Fruit fly (Drosophila melanogaster) whole organism, embryonic: ENCODE data around the gene CG13671.

ENCODE experiments used
- CG11093 ChIP-seq: fragments of 200-800 bp; sonication (Bioruptor generic); IDR thresholded peaks from 3 replicates; pipeline ENCODE4 v1.3.6; 2022; ENCODE audit warnings: missing biosample characterization, missing genetic modification characterization
- CG12391 ChIP-seq: fragments of 200-800 bp; sonication (Bioruptor generic); optimal IDR thresholded peaks from 3 replicates; lab custom pipeline; 2018; ENCODE audit warnings: missing biosample characterization, mild to moderate bottlenecking, missing genetic modification characterization, moderate library complexity
- CG12744 ChIP-seq: fragments of 200-800 bp; sonication (Bioruptor generic); optimal IDR thresholded peaks from 2 replicates; lab custom pipeline; 2016; ENCODE audit warnings: missing biosample characterization, missing genetic modification characterization
- CG13287 ChIP-seq: fragments of 200-800 bp; sonication (Bioruptor generic); IDR thresholded peaks from 2 replicates; pipeline ENCODE4 v1.3.6; 2022; ENCODE audit warnings: missing biosample characterization, missing genetic modification characterization; ENCODE audit not compliant: partially characterized antibody
- CG13775 ChIP-seq: fragments of 200-800 bp; sonication (Bioruptor generic); optimal IDR thresholded peaks from 3 replicates; lab custom pipeline; 2017; ENCODE audit warnings: missing biosample characterization, mild to moderate bottlenecking, missing genetic modification characterization
- CG15073 ChIP-seq: fragments of 200-800 bp; sonication (Bioruptor generic); optimal IDR thresholded peaks from 2 replicates; lab custom pipeline; 2016; ENCODE audit warnings: missing biosample characterization, missing genetic modification characterization
- CG15696 ChIP-seq: fragments of 200-800 bp; sonication (Bioruptor generic); optimal IDR thresholded peaks from 2 replicates; lab custom pipeline; 2019; ENCODE audit warnings: missing biosample characterization, mild to moderate bottlenecking, missing genetic modification characterization, moderate library complexity
- CG17912 ChIP-seq: fragments of 200-800 bp; sonication (Bioruptor generic); optimal IDR thresholded peaks from 2 replicates; lab custom pipeline; 2018; ENCODE audit warnings: missing biosample characterization, mild to moderate bottlenecking, missing genetic modification characterization
- CG2116 ChIP-seq: fragments of 200-800 bp; sonication (Bioruptor generic); optimal IDR thresholded peaks from 3 replicates; lab custom pipeline; 2018; ENCODE audit warnings: missing biosample characterization, mild to moderate bottlenecking, missing genetic modification characterization
- CG2120 ChIP-seq: fragments of 200-800 bp; sonication (Bioruptor generic); optimal IDR thresholded peaks from 3 replicates; lab custom pipeline; 2016; ENCODE audit warnings: missing biosample characterization, missing genetic modification characterization
- CG2678 ChIP-seq: fragments of 200-800 bp; sonication (Bioruptor generic); optimal IDR thresholded peaks from 3 replicates; lab custom pipeline; 2019; ENCODE audit warnings: missing biosample characterization, mild to moderate bottlenecking, missing genetic modification characterization, moderate library complexity
- CG34422 ChIP-seq: fragments of 200-800 bp; sonication (Bioruptor generic); IDR thresholded peaks from 3 replicates; pipeline ENCODE4 v1.3.6; 2022; ENCODE audit warnings: missing biosample characterization, missing genetic modification characterization
- CG4360 ChIP-seq: fragments of 200-800 bp; sonication (Bioruptor generic); IDR thresholded peaks from 2 replicates; pipeline ENCODE4 v1.3.6; 2022; ENCODE audit warnings: missing biosample characterization, missing genetic modification characterization
- CG4617 ChIP-seq: fragments of 200-800 bp; sonication (Bioruptor generic); optimal IDR thresholded peaks from 3 replicates; lab custom pipeline; 2016; ENCODE audit warnings: missing biosample characterization, missing genetic modification characterization, borderline replicate concordance
- CG6683 ChIP-seq: fragments of 200-800 bp; sonication (Bioruptor generic); optimal IDR thresholded peaks from 2 replicates; lab custom pipeline; 2017; ENCODE audit warnings: missing biosample characterization, mild to moderate bottlenecking, missing genetic modification characterization, missing genetic modification reagents
- CG7372 ChIP-seq: fragments of 200-800 bp; sonication (Bioruptor generic); IDR thresholded peaks from 2 replicates; pipeline ENCODE4 v1.3.6; 2022; ENCODE audit warnings: missing biosample characterization, missing genetic modification characterization
- CG9437 ChIP-seq: fragments of 200-800 bp; sonication (Bioruptor generic); optimal IDR thresholded peaks from 2 replicates; lab custom pipeline; 2018; ENCODE audit warnings: missing biosample characterization, mild to moderate bottlenecking, missing genetic modification characterization
- Camta ChIP-seq: fragments of 200-800 bp; sonication (Bioruptor generic); optimal IDR thresholded peaks from 2 replicates; lab custom pipeline; 2016; ENCODE audit warnings: missing biosample characterization, missing genetic modification characterization
- Dll ChIP-seq: fragments of 200-800 bp; sonication (Bioruptor generic); IDR thresholded peaks from 4 replicates; pipeline ENCODE4 v1.3.6; 2022; ENCODE audit warnings: missing biosample characterization, missing genetic modification characterization; ENCODE audit not compliant: partially characterized antibody
- E2f2 ChIP-seq: fragments of 200-800 bp; sonication (Bioruptor generic); IDR thresholded peaks from 2 replicates; pipeline ENCODE4 v1.3.6; 2022; ENCODE audit warnings: missing biosample characterization, missing genetic modification characterization
- HmgD ChIP-seq: fragments of 200-800 bp; sonication (Bioruptor generic); optimal IDR thresholded peaks from 3 replicates; lab custom pipeline; 2016; ENCODE audit warnings: missing biosample characterization, missing genetic modification characterization
- MBD-R2 ChIP-seq: fragments of 200-800 bp; sonication (Bioruptor generic); IDR thresholded peaks from 2 replicates; pipeline ENCODE4 v1.3.6; 2022; ENCODE audit warnings: missing biosample characterization, missing genetic modification characterization
- MTF-1 ChIP-seq: fragments of 200-800 bp; sonication (Bioruptor generic); optimal IDR thresholded peaks from 2 replicates; lab custom pipeline; 2018; ENCODE audit warnings: missing biosample characterization, mild to moderate bottlenecking, missing genetic modification characterization, borderline replicate concordance
- Side ChIP-seq: fragments of 200-800 bp; sonication (Bioruptor generic); optimal IDR thresholded peaks from 2 replicates; lab custom pipeline; 2016; ENCODE audit warnings: missing biosample characterization, missing genetic modification characterization
- Sry-δ ChIP-seq: fragments of 200-800 bp; sonication (Bioruptor generic); optimal IDR thresholded peaks from 2 replicates; lab custom pipeline; 2016; ENCODE audit warnings: missing biosample characterization, missing genetic modification characterization
- ap ChIP-seq: fragments of 200-800 bp; sonication (Bioruptor generic); IDR thresholded peaks from 2 replicates; pipeline ENCODE4 v1.3.6; 2022; ENCODE audit warnings: missing biosample characterization, missing genetic modification characterization
- ase ChIP-seq: fragments of 200-800 bp; sonication (Bioruptor generic); IDR thresholded peaks from 3 replicates; pipeline ENCODE4 v1.3.6; 2022; ENCODE audit warnings: missing biosample characterization, missing genetic modification characterization
- btn ChIP-seq: fragments of 200-800 bp; sonication (Bioruptor generic); optimal IDR thresholded peaks from 2 replicates; lab custom pipeline; 2016; ENCODE audit warnings: missing biosample characterization, missing genetic modification characterization
- cwo ChIP-seq: fragments of 200-800 bp; sonication (Bioruptor generic); optimal IDR thresholded peaks from 3 replicates; lab custom pipeline; 2017; ENCODE audit warnings: missing biosample characterization, missing genetic modification characterization, mild to moderate bottlenecking, moderate library complexity, missing genetic modification reagents
- dimm ChIP-seq: fragments of 200-800 bp; sonication (Bioruptor generic); IDR thresholded peaks from 2 replicates; pipeline ENCODE4 v1.3.6; 2022; ENCODE audit warnings: missing biosample characterization, missing genetic modification characterization
- dmrt99B ChIP-seq: fragments of 200-800 bp; sonication (Bioruptor generic); optimal IDR thresholded peaks from 2 replicates; lab custom pipeline; 2018; ENCODE audit warnings: missing biosample characterization, mild to moderate bottlenecking, missing genetic modification characterization, moderate library complexity
- ewg ChIP-seq: fragments of 200-800 bp; sonication (Bioruptor generic); optimal IDR thresholded peaks from 3 replicates; lab custom pipeline; 2017; ENCODE audit warnings: mild to moderate bottlenecking, missing biosample characterization, missing genetic modification reagents, missing genetic modification characterization
- gfzf ChIP-seq: fragments of 200-800 bp; sonication (Bioruptor generic); optimal IDR thresholded peaks from 2 replicates; lab custom pipeline; 2016; ENCODE audit warnings: missing biosample characterization, mild to moderate bottlenecking, missing genetic modification characterization, moderate library complexity
- hth ChIP-seq: fragments of >200 bp; optimal IDR thresholded peaks from 2 replicates; lab custom pipeline; 2017; ENCODE audit warnings: inconsistent platforms
- ind ChIP-seq: fragments of 200-800 bp; sonication (Bioruptor generic); optimal IDR thresholded peaks from 3 replicates; lab custom pipeline; 2016; ENCODE audit warnings: missing biosample characterization, missing genetic modification characterization
- kni ChIP-seq: fragments of 200-800 bp; sonication (Bioruptor generic); optimal IDR thresholded peaks from 3 replicates; lab custom pipeline; 2017; ENCODE audit warnings: mild to moderate bottlenecking, missing biosample characterization, missing genetic modification reagents, missing genetic modification characterization
- mirr ChIP-seq: fragments of 200-800 bp; sonication (Bioruptor generic); optimal IDR thresholded peaks from 3 replicates; lab custom pipeline; 2018; ENCODE audit warnings: missing biosample characterization, mild to moderate bottlenecking, missing genetic modification characterization
- nerfin-2 ChIP-seq: fragments of 200-800 bp; sonication (Bioruptor generic); IDR thresholded peaks from 2 replicates; pipeline ENCODE4 v1.3.6; 2022; ENCODE audit warnings: missing biosample characterization, missing genetic modification characterization; ENCODE audit not compliant: partially characterized antibody
- otp ChIP-seq: fragments of 200-800 bp; sonication (Bioruptor generic); IDR thresholded peaks from 3 replicates; pipeline ENCODE4, ENCODE4 v1.3.6; 2022; ENCODE audit warnings: missing biosample characterization, missing genetic modification characterization
- pan ChIP-seq, 4 experiments: fragments of >200 bp in 3 of 4; fragments of 200-800 bp in 1 of 4; sonication (Bioruptor generic) in 1 of 4; optimal IDR thresholded peaks in 3 of 4; IDR thresholded peaks in 1 of 4; 2 replicates each; pipeline versions ENCODE4 v1.3.6 to Lab custom; 2017 to 2022; ENCODE audit warnings: missing biosample characterization in 2 of 4, missing genetic modification characterization in 2 of 4, mixed read lengths in 1 of 4
- pzg ChIP-seq: fragments of 200-800 bp; sonication (Bioruptor generic); optimal IDR thresholded peaks from 3 replicates; lab custom pipeline; 2018; ENCODE audit warnings: missing biosample characterization, mild to moderate bottlenecking, missing genetic modification characterization, moderate library complexity
- sisA ChIP-seq: fragments of 200-800 bp; sonication (Bioruptor generic); IDR thresholded peaks from 2 replicates; pipeline ENCODE4 v1.3.6; 2022; ENCODE audit warnings: missing biosample characterization, missing genetic modification characterization
- stc ChIP-seq: fragments of 200-800 bp; sonication (Bioruptor generic); IDR thresholded peaks from 2 replicates; pipeline ENCODE4 v1.3.6; 2022; ENCODE audit warnings: missing biosample characterization, missing genetic modification characterization
- unc-4 ChIP-seq: fragments of 200-800 bp; sonication (Bioruptor generic); IDR thresholded peaks from 2 replicates; pipeline ENCODE4 v1.3.6; 2022; ENCODE audit warnings: missing biosample characterization, missing genetic modification characterization; ENCODE audit not compliant: partially characterized antibody

The CG13671 gene

DNA sequence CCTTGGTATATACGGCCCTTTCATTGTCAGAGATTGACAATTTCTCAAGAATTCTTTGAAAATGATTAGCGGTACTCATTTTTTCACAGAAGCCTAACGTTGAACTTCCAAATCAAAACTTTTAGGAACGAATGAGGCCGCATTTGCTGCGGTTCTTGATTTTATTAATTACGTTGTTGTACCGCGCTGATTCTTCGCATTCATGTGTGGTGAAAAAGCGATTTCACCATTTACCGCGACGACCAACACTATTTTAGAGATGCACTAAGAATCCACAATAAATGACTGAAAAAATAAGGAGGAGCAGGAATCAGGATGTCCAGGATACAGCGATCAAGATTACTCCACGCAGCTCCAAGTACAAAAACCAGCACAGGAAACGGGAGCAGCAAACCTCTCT lies 4.0 kb downstream of the CG13671 start, which contains the start of the genes CG7194 and Sbp2 (continued):
- TF ChIP-seq CG9437 (GFP tag; lab: Kevin White, UChicago) (peak; percentile 65), CG12744 (no peak), ewg (GFP tag; lab: Kevin White, UChicago) (no peak), E2f2 (GFP tag; lab: Robert Waterston, UW) (peak; percentile 69), otp (no peak), CG13287 (GFP tag; lab: Robert Waterston, UW) (0 out of 2 replicates have a peak, but pooled peaks have one; percentile 17), MTF-1 (no peak), CG6683 (GFP tag; lab: Kevin White, UChicago) (no peak), stc (no peak), CG13775 (GFP tag; lab: Kevin White, UChicago) (no peak), cwo (GFP tag; lab: Kevin White, UChicago) (no peak), unc-4 (GFP tag; lab: Robert Waterston, UW) (no peak), CG4617 (GFP tag; lab: Kevin White, UChicago) (peak; percentile 20), CG2116 (GFP tag; lab: Kevin White, UChicago) (peak; percentile 17), pan (optimal IDR thresholded peaks at IDR 0.05; lab: Kevin White, UChicago) (no peak), pan (GFP tag; optimal IDR thresholded peaks at IDR 0.05 in 1 of 2, IDR thresholded peaks at IDR 0.05 in 1 of 2) (peak in 1 of 2 experiments; percentile 15), CG11093 (GFP tag; lab: Robert Waterston, UW) (no peak), sisA (GFP tag; lab: Robert Waterston, UW) (no peak), CG15696 (tag; lab: Kevin White, UChicago) (no peak), MBD-R2 (GFP tag; lab: Robert Waterston, UW) (peak; percentile 49), CG12391 (tag; lab: Kevin White, UChicago) (no peak), btn (GFP tag; lab: Kevin White, UChicago) (no peak), hth (lab: Kevin White, UChicago) (no peak), CG34422 (GFP tag; lab: Robert Waterston, UW) (no peak), CG17912 (GFP tag; lab: Kevin White, UChicago) (no peak), nerfin-2 (no peak), kni (GFP tag; lab: Kevin White, UChicago) (no peak), HmgD (GFP tag; lab: Kevin White, UChicago) (no peak), dimm (GFP tag; lab: Robert Waterston, UW) (no peak), CG7372 (GFP tag; lab: Robert Waterston, UW) (no peak), ind (GFP tag; lab: Kevin White, UChicago) (no peak), Sry-δ (GFP tag; lab: Kevin White, UChicago) (peak; percentile 64), CG15073 (no peak), CG2678 (tag; lab: Kevin White, UChicago) (no peak), dmrt99B (no peak), Side (GFP tag; lab: Kevin White, UChicago) (no peak), mirr (GFP tag; lab: Kevin White, UChicago) (no peak), pzg (peak; percentile 28), Dll (GFP tag; lab: Robert Waterston, UW) (peak; percentile 37; the same call in 1 of the 4 replicates), Camta (GFP tag; lab: Kevin White, UChicago) (no peak), ase (GFP tag; lab: Robert Waterston, UW) (no peak), CG2120 (peak; percentile 18), CG4360 (GFP tag; lab: Robert Waterston, UW) (peak; percentile 39), gfzf (GFP tag; lab: Kevin White, UChicago) (peak; percentile 16), ap (no peak)
